Fruit fly (Drosophila melanogaster) Kc167 (cell line): Measurements from ENCODE around the gene CG16852.

Experiments
- Myc ChIP-seq: fragments of >200 bp; optimal IDR thresholded peaks from 2 replicates; lab custom pipeline; 2017; ENCODE audit warnings: missing external identifiers
- Sin3A ChIP-seq: fragments of >200 bp; optimal IDR thresholded peaks from 2 replicates; lab custom pipeline; 2018; ENCODE audit warnings: missing external identifiers
- h ChIP-seq: fragments of >200 bp; optimal IDR thresholded peaks from 3 replicates; lab custom pipeline; 2018; ENCODE audit warnings: missing external identifiers
- insv ChIP-seq: fragments of >200 bp; optimal IDR thresholded peaks from 3 replicates; lab custom pipeline; 2018; ENCODE audit warnings: missing external identifiers
- psq ChIP-seq: fragments of >200 bp; optimal IDR thresholded peaks from 2 replicates; lab custom pipeline; 2017; ENCODE audit warnings: missing external identifiers
- ttk ChIP-seq: sonication (Bioruptor generic); optimal IDR thresholded peaks from 2 replicates; lab custom pipeline; 2017; ENCODE audit warnings: missing external identifiers

The CG16852 gene

dm6 chr2L:13514945-13515687 lies 25.4 kb upstream of the CG16852 start:
- TF ChIP-seq Sin3A (lab: Kevin White, UChicago) (no peak), psq (lab: Kevin White, UChicago) (no peak)

DNA sequence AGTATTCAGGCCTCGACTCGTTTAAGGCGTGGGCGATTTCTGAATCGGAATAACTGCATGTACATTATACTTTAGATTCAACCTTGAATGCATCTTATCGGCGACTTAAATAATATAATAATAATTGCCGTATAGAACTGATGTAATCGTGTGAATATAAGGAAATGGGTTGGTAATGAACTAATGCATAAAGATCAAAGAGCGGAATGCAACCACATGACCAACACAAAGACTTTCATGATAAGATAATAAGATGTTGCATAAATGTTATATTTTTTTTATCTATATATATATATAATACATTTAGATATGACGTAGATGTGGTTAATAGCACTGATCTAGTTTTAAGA lies 24.9 kb upstream of the CG16852 start:
- no peak for TF ChIP-seq h (lab: Kevin White, UChicago)
- no peak for TF ChIP-seq psq (lab: Kevin White, UChicago)
- no peak for TF ChIP-seq insv (lab: Kevin White, UChicago)
- no peak for TF ChIP-seq ttk
- TF ChIP-seq Sin3A (lab: Kevin White, UChicago), result no peak
- no peak for TF ChIP-seq Myc (lab: Kevin White, UChicago)

- TF ChIP-seq h (lab: Kevin White, UChicago) (no peak), psq (lab: Kevin White, UChicago) (no peak), insv (lab: Kevin White, UChicago) (no peak), ttk (no peak), Sin3A (lab: Kevin White, UChicago) (no peak), Myc (lab: Kevin White, UChicago) (no peak)
Measured at dm6 chr2L:13521807-13522206, 18.7 kb upstream of the CG16852 start.

- no peak for TF ChIP-seq psq (lab: Kevin White, UChicago)
Measured at dm6 chr2L:13527541-13527940, 13.0 kb upstream of the CG16852 start, which contains the start of gene CG33640. CG33640 (plus strand) TSS chr2L:13527841.

- TF ChIP-seq Myc (lab: Kevin White, UChicago), result no peak
- no peak for TF ChIP-seq ttk
- TF ChIP-seq insv (lab: Kevin White, UChicago), result no peak
- TF ChIP-seq h (lab: Kevin White, UChicago), result no peak
- no peak for TF ChIP-seq psq (lab: Kevin White, UChicago)
Measured at dm6 chr2L:13528742-13529141, 11.8 kb upstream of the CG16852 start, which contains the start of gene CG33641. CG33641 (plus strand) TSS chr2L:13529042.

- TF ChIP-seq psq (lab: Kevin White, UChicago) (no peak), h (lab: Kevin White, UChicago) (no peak), Myc (lab: Kevin White, UChicago) (no peak), ttk (no peak), Sin3A (lab: Kevin White, UChicago) (no peak), insv (lab: Kevin White, UChicago) (no peak)
Measured at dm6 chr2L:13529675-13530074, 10.9 kb upstream of the CG16852 start, which contains the start of gene CG33642. CG33642 (plus strand) TSS chr2L:13529975.

DNA sequence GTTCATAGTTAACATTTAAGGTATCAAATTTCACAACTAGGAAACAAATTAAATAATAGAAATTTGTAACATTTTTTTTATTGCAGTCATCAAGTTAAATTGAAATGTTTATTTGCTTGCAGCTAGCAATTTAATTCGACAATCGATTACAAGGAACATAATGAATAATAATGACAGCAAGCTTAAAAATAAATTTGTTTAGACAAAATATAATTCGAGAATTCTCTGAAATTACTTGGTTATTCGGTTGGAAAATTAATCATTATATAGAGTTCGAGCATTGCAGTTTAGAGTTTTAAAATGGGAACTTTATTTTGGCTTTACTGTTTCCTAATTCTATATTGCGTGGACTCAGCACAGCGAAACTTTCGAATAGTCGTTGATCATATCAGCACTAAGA lies 9.8 kb upstream of the CG16852 start, which contains the start of gene CG33643:
CG33643 (plus strand) TSS at position 301 of the 400 bp plus-strand sequence.
- TF ChIP-seq h (lab: Kevin White, UChicago), result no peak
- no peak for TF ChIP-seq psq (lab: Kevin White, UChicago)
- no peak for TF ChIP-seq insv (lab: Kevin White, UChicago)
- no peak for TF ChIP-seq ttk
- no peak for TF ChIP-seq Myc (lab: Kevin White, UChicago)

dm6 chr2L:13531785-13532184 lies 8.8 kb upstream of the CG16852 start, which contains the start of gene CG33644:
CG33644 (plus strand) TSS chr2L:13532085.
- TF ChIP-seq Myc (lab: Kevin White, UChicago), result no peak
- no peak for TF ChIP-seq h (lab: Kevin White, UChicago)
- TF ChIP-seq psq (lab: Kevin White, UChicago), result no peak
- TF ChIP-seq Sin3A (lab: Kevin White, UChicago), result no peak
- no peak for TF ChIP-seq ttk

- TF ChIP-seq ttk, result no peak
- no peak for TF ChIP-seq insv (lab: Kevin White, UChicago)
- TF ChIP-seq Myc (lab: Kevin White, UChicago), result no peak
Measured at dm6 chr2L:13532524-13532923, 8.0 kb upstream of the CG16852 start, which contains the start of gene CG33645. CG33645 (plus strand) TSS chr2L:13532824.

- TF ChIP-seq Sin3A (lab: Kevin White, UChicago) (no peak), psq (lab: Kevin White, UChicago) (no peak), Myc (lab: Kevin White, UChicago) (no peak), insv (lab: Kevin White, UChicago) (no peak), h (lab: Kevin White, UChicago) (no peak)
Measured at dm6 chr2L:13535678-13536077, 4.9 kb upstream of the CG16852 start, which contains the start of gene CG15638. CG15638 (minus strand) TSS chr2L:13535778.

dm6 chr2L:13541968-13542367 lies 1.4 kb downstream of the CG16852 start, which contains the start of gene CG16853:
CG16853 (plus strand) TSS chr2L:13542268.
- TF ChIP-seq h (lab: Kevin White, UChicago), result no peak
- TF ChIP-seq psq (lab: Kevin White, UChicago), result no peak
- no peak for TF ChIP-seq Sin3A (lab: Kevin White, UChicago)
- no peak for TF ChIP-seq insv (lab: Kevin White, UChicago)
- no peak for TF ChIP-seq Myc (lab: Kevin White, UChicago)
- TF ChIP-seq ttk, result no peak

- TF ChIP-seq insv (lab: Kevin White, UChicago), result no peak
- TF ChIP-seq Myc (lab: Kevin White, UChicago), result no peak
- TF ChIP-seq ttk, result no peak
- no peak for TF ChIP-seq psq (lab: Kevin White, UChicago)
- TF ChIP-seq h (lab: Kevin White, UChicago), result no peak
- no peak for TF ChIP-seq Sin3A (lab: Kevin White, UChicago)
Measured at dm6 chr2L:13542476-13542875, 1.9 kb downstream of the CG16852 start, which contains the start of gene CG9263. CG9263 (minus strand) TSS chr2L:13542576.
